Worm (Caenorhabditis elegans) whole organism, mixed stage, embryonic: ENCODE measurements around the gene tbce-1.

Experiments used
- ces-1 ChIP-seq: fragments of 150-350 bp; optimal IDR thresholded peaks from 2 replicates; lab custom pipeline; 2014; ENCODE audit warnings: missing biosample characterization, missing genetic modification reagents, missing genetic modification characterization
- elt-1 ChIP-seq: sonication (generic microtip); optimal IDR thresholded peaks from 2 replicates; lab custom pipeline; 2017; ENCODE audit warnings: missing genetic modification characterization, mild to moderate bottlenecking, missing compliant biosample characterization, antibody characterized with exemption, moderate library complexity, borderline replicate concordance; ENCODE audit not compliant: insufficient read depth
- elt-3 ChIP-seq: fragments of 150-350 bp; optimal IDR thresholded peaks from 2 replicates; lab custom pipeline; 2014; ENCODE audit warnings: missing biosample characterization, missing genetic modification characterization
- lin-32 ChIP-seq: fragments of 200-800 bp; sonication (Bioruptor generic); optimal IDR thresholded peaks from 2 replicates; lab custom pipeline; 2018; ENCODE audit warnings: mild to moderate bottlenecking, missing genetic modification characterization, missing compliant biosample characterization
- mls-2 ChIP-seq: sonication (generic microtip); optimal IDR thresholded peaks from 2 replicates; lab custom pipeline; 2016; ENCODE audit warnings: mild to moderate bottlenecking, missing genetic modification characterization, moderate library complexity, missing compliant biosample characterization
- nhr-12 ChIP-seq: fragments of 150-350 bp; optimal IDR thresholded peaks from 2 replicates; lab custom pipeline; 2014; ENCODE audit warnings: missing biosample characterization, missing genetic modification characterization
- nhr-237 ChIP-seq: fragments of 150-350 bp; optimal IDR thresholded peaks from 2 replicates; lab custom pipeline; 2014; ENCODE audit warnings: missing biosample characterization, missing genetic modification characterization
- nhr-28 ChIP-seq: fragments of 150-350 bp; optimal IDR thresholded peaks from 2 replicates; lab custom pipeline; 2014; ENCODE audit warnings: missing biosample characterization, missing genetic modification characterization
- nhr-76 ChIP-seq: sonication (generic microtip); optimal IDR thresholded peaks from 2 replicates; lab custom pipeline; 2017; ENCODE audit warnings: missing biosample characterization, missing genetic modification characterization
- pha-4 ChIP-seq: fragments of 150-350 bp; optimal IDR thresholded peaks from 2 replicates; lab custom pipeline; 2018; ENCODE audit warnings: missing biosample characterization, missing genetic modification reagents, missing genetic modification characterization
- snpc-4 ChIP-seq: fragments of 150-350 bp; optimal IDR thresholded peaks from 2 replicates; lab custom pipeline; 2014; ENCODE audit warnings: missing biosample characterization, missing genetic modification characterization
- unc-39 ChIP-seq: fragments of 150-350 bp; optimal IDR thresholded peaks from 2 replicates; lab custom pipeline; 2014; ENCODE audit warnings: missing biosample characterization, missing genetic modification characterization
- unc-62 ChIP-seq: fragments of 150-350 bp; optimal IDR thresholded peaks from 2 replicates; lab custom pipeline; 2014; ENCODE audit warnings: missing biosample characterization, missing genetic modification reagents, missing genetic modification characterization
- ztf-11 ChIP-seq: fragments of 150-350 bp; optimal IDR thresholded peaks from 2 replicates; lab custom pipeline; 2014; ENCODE audit warnings: missing biosample characterization, missing genetic modification characterization

DNA sequence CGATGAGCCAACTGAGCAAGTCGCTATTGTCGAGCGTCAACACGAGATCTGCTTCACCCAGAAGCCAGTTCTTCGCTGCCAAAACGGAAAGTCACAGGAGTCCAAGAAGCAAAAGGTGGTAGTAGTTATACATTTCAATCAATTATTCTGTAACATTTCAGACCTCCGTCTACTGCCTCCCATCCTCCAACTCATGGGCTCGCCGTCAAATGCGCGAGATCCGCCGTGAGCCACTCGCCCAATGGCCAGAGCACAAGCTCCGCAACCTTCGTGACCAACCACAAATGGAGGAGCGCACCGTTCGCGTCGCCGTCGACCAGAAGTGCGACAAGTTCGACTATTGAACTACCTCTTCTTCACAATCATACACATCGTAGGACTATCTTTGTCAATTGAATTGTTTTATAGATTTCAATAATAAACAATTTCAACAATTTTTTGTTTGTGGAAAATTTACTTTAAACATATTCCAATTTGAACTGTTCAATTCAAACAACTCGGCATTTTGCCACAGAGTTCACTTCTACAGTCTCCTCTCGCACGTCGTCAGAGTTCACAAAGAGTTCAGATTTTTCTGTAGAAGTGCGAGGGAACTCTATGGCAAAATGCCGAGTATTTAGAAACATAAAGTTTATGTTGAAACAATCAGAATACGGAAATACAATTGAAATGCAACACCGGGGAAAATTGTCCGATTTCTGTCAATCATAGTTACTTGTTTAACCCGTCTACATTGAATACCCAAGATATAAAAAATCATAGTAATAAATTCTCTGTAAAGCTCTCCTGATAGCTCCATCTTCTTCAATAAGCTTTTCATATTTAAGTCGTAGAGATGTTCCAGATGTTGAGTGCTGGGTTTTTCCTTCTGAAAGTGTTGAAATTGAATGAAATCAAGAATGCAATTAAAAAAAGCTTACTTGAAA is 28.2 kb upstream of the tbce-1 start:
- TF ChIP-seq ztf-11 (tag; lab: Kevin White, UChicago) (no peak), ces-1 (GFP tag; lab: Kevin White, UChicago) (no peak), elt-3 (tag; lab: Kevin White, UChicago) (no peak), mls-2 (tag; lab: Kevin White, UChicago) (no peak), unc-39 (tag; lab: Kevin White, UChicago) (no peak), nhr-76 (tag; lab: Kevin White, UChicago) (no peak), nhr-237 (tag; lab: Kevin White, UChicago) (no peak), unc-62 (GFP tag; lab: Kevin White, UChicago) (no peak), elt-1 (tag; lab: Kevin White, UChicago) (no peak), nhr-12 (no peak), lin-32 (GFP tag; lab: Kevin White, UChicago) (no peak), pha-4 (tag; lab: Kevin White, UChicago) (no peak), nhr-28 (tag; lab: Kevin White, UChicago) (no peak), snpc-4 (tag; lab: Kevin White, UChicago) (no peak)
